Worm (Caenorhabditis elegans): ENCODE results near the gene nhr-10.
A peak's percentile ranks its signal among the peaks of the same experiment; 100 is the strongest.

DNA sequence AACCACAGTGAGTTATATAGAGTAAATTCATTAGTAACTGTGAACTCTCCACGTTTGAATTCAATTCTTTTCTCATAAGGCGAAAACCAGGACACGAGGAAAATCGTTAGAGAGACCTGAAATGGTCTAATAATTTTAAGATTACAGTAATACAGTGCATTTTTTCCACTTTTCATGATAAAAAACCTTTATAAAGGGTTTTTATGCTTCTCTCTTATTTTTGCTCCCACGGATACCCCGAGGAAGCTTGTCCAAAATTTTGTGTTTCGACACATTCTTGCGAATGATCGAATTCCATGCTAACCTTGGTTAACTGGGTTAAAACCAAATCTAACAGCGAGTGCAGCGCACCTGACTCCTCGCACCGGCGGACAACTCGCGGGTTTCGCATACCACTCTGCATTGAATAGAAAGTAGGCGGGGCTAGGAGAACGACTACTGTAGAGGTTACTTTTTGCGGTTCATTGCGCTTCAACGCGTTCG is 25.0 kb upstream of the nhr-10 start:
- TF ChIP-seq nhr-76 (tag; optimal IDR thresholded peaks at IDR 0.05): no peak
- no peak for TF ChIP-seq lin-13 (tag; optimal IDR thresholded peaks at IDR 0.05)
- TF ChIP-seq elt-1 (tag; optimal IDR thresholded peaks at IDR 0.05; ENCODE audit: borderline replicate concordance, insufficient read depth): no peak
- peak; percentile 74 for TF ChIP-seq ceh-83 (GFP tag; optimal IDR thresholded peaks at IDR 0.05)
- no peak for TF ChIP-seq drap-1 (GFP tag; optimal IDR thresholded peaks at IDR 0.05)
- no peak for TF ChIP-seq ces-1 (GFP tag; optimal IDR thresholded peaks at IDR 0.05)
- TF ChIP-seq lsy-2 (tag; optimal IDR thresholded peaks at IDR 0.05): no peak
- no peak for TF ChIP-seq ztf-11 (tag; optimal IDR thresholded peaks at IDR 0.05)
- no peak for TF ChIP-seq nhr-28 (tag; optimal IDR thresholded peaks at IDR 0.05)
- TF ChIP-seq unc-62 (GFP tag; optimal IDR thresholded peaks at IDR 0.05): no peak
